Worm (Caenorhabditis elegans) whole organism, L4 larva: ENCODE results near the gene mrck-1.

Experiments
- F10B5.3 ChIP-seq: sonication (generic microtip); optimal IDR thresholded peaks from 2 replicates; lab custom pipeline; 2016; ENCODE audit warnings: mild to moderate bottlenecking, missing genetic modification characterization, missing compliant biosample characterization
- T26A8.4 ChIP-seq: fragments of 200-800 bp; sonication (Bioruptor generic); IDR thresholded peaks from 2 replicates; pipeline ENCODE4 v1.3.6; 2022; ENCODE audit warnings: missing genetic modification characterization, missing compliant biosample characterization
- aha-1 ChIP-seq: fragments of 150-350 bp; peaks from one replicate; lab custom pipeline; 2014; ENCODE audit warnings: missing biosample characterization, missing genetic modification characterization
- ama-1 ChIP-seq: fragments of 150-350 bp; optimal IDR thresholded peaks from 2 replicates; lab custom pipeline; 2014; ENCODE audit warnings: inconsistent platforms, mixed read lengths
- ceh-20 ChIP-seq: fragments of 200-800 bp; sonication (Bioruptor generic); IDR thresholded peaks from 2 replicates; pipeline ENCODE4 v1.3.6; 2022; ENCODE audit warnings: missing genetic modification reagents, missing genetic modification characterization, missing compliant biosample characterization
- ces-1 ChIP-seq: fragments of 150-350 bp; sonication (generic microtip); optimal IDR thresholded peaks from 4 replicates; lab custom pipeline; 2014; ENCODE audit warnings: missing biosample characterization, missing genetic modification reagents, missing genetic modification characterization
- cey-2 ChIP-seq: sonication (generic microtip); optimal IDR thresholded peaks from 3 replicates; lab custom pipeline; 2017; ENCODE audit warnings: missing genetic modification characterization, mild to moderate bottlenecking, missing compliant biosample characterization, antibody characterized with exemption, borderline replicate concordance; ENCODE audit not compliant: insufficient read depth
- ctbp-1 ChIP-seq: fragments of 200-800 bp; sonication (Bioruptor generic); IDR thresholded peaks from 2 replicates; pipeline ENCODE4 v1.3.6; 2022; ENCODE audit warnings: missing genetic modification reagents, missing genetic modification characterization, missing compliant biosample characterization
- daf-16 ChIP-seq, 3 experiments: sonication (generic microtip); optimal IDR thresholded peaks; 2 replicates each; lab custom pipeline; 2016 to 2017; ENCODE audit warnings: missing genetic modification characterization in 3 of 3, missing genetic modification reagents in 3 of 3, mild to moderate bottlenecking in 2 of 3, missing compliant biosample characterization in 2 of 3, missing biosample characterization in 1 of 3, moderate library complexity in 1 of 3
- daf-19 ChIP-seq: fragments of 200-800 bp; sonication (Bioruptor generic); conservative IDR thresholded peaks from 2 replicates; pipeline ENCODE4 v1.3.6; 2022; ENCODE audit warnings: missing genetic modification characterization, missing compliant biosample characterization
- dmd-6 ChIP-seq: fragments of 200-800 bp; sonication (Bioruptor generic); IDR thresholded peaks from 2 replicates; pipeline ENCODE4 v1.3.6; 2022; ENCODE audit warnings: missing genetic modification reagents, missing genetic modification characterization, missing compliant biosample characterization
- dpl-1 ChIP-seq: fragments of 150-350 bp; optimal IDR thresholded peaks from 2 replicates; lab custom pipeline; 2014; ENCODE audit warnings: missing biosample characterization, missing genetic modification reagents, missing genetic modification characterization
- dve-1 ChIP-seq: sonication (generic microtip); optimal IDR thresholded peaks from 2 replicates; lab custom pipeline; 2017; ENCODE audit warnings: antibody characterized with exemption, mild to moderate bottlenecking, missing genetic modification characterization, missing compliant biosample characterization; ENCODE audit not compliant: insufficient read depth
- fos-1 ChIP-seq: fragments of 150-350 bp; optimal IDR thresholded peaks from 2 replicates; lab custom pipeline; 2014; ENCODE audit warnings: missing biosample characterization, missing genetic modification characterization
- hlh-11 ChIP-seq: fragments of 200-800 bp; sonication (Bioruptor generic); optimal IDR thresholded peaks from 2 replicates; lab custom pipeline; 2018; ENCODE audit warnings: mild to moderate bottlenecking, missing genetic modification characterization, missing compliant biosample characterization
- hlh-30 ChIP-seq: sonication (generic microtip); optimal IDR thresholded peaks from 2 replicates; lab custom pipeline; 2017; ENCODE audit warnings: antibody characterized with exemption, mild to moderate bottlenecking, missing genetic modification characterization, missing compliant biosample characterization; ENCODE audit not compliant: insufficient read depth
- hmg-1.1 ChIP-seq: fragments of 200-800 bp; sonication (Bioruptor generic); IDR thresholded peaks from 2 replicates; pipeline ENCODE4 v1.3.6; 2022; ENCODE audit warnings: missing genetic modification reagents, missing genetic modification characterization, missing compliant biosample characterization
- jun-1 ChIP-seq: fragments of 150-350 bp; optimal IDR thresholded peaks from 2 replicates; lab custom pipeline; 2014; ENCODE audit warnings: missing biosample characterization, missing genetic modification reagents, missing genetic modification characterization
- lin-1 ChIP-seq: fragments of 200-800 bp; sonication (Bioruptor generic); IDR thresholded peaks from 2 replicates; pipeline ENCODE4 v1.3.6; 2022; ENCODE audit warnings: missing genetic modification reagents, missing genetic modification characterization, missing compliant biosample characterization
- lin-13 ChIP-seq: fragments of 150-350 bp; optimal IDR thresholded peaks from 2 replicates; lab custom pipeline; 2014; ENCODE audit warnings: missing biosample characterization, missing genetic modification reagents, missing genetic modification characterization
- lir-3 ChIP-seq: sonication (generic microtip); optimal IDR thresholded peaks from 2 replicates; lab custom pipeline; 2016; ENCODE audit warnings: mild to moderate bottlenecking, missing genetic modification characterization, missing compliant biosample characterization
- lsy-2 ChIP-seq, 2 experiments: fragments of 150-350 bp in 1 of 2; sonication (generic microtip) in 1 of 2; optimal IDR thresholded peaks; 2 replicates each; lab custom pipeline; 2014 to 2017; ENCODE audit warnings: missing biosample characterization in 2 of 2, missing genetic modification characterization in 2 of 2
- madf-5 ChIP-seq, 2 experiments: fragments of 200-800 bp; sonication (Bioruptor generic); IDR thresholded peaks; 2 replicates each; pipeline ENCODE4 v1.3.6; 2022; ENCODE audit warnings: missing compliant biosample characterization in 2 of 2, missing genetic modification characterization in 2 of 2
- mdl-1 ChIP-seq, 2 experiments: fragments of 150-350 bp in 1 of 2; sonication (generic microtip) in 1 of 2; optimal IDR thresholded peaks; 2 replicates each; lab custom pipeline; 2014 to 2017; ENCODE audit warnings: missing biosample characterization in 2 of 2, missing genetic modification characterization in 2 of 2
- mep-1 ChIP-seq: fragments of 150-350 bp; sonication (generic microtip); optimal IDR thresholded peaks from 3 replicates; lab custom pipeline; 2014; ENCODE audit warnings: missing biosample characterization, missing genetic modification characterization
- mes-2 ChIP-seq: sonication (generic microtip); optimal IDR thresholded peaks from 2 replicates; lab custom pipeline; 2016; ENCODE audit warnings: missing genotype, mild to moderate bottlenecking, missing genetic modification characterization, missing compliant biosample characterization; ENCODE audit not compliant: poor library complexity, severe bottlenecking
- nhr-10 ChIP-seq: fragments of 150-350 bp; optimal IDR thresholded peaks from 2 replicates; lab custom pipeline; 2014; ENCODE audit warnings: missing biosample characterization, missing genetic modification characterization
- nhr-102 ChIP-seq: sonication (generic microtip); optimal IDR thresholded peaks from 2 replicates; lab custom pipeline; 2016; ENCODE audit warnings: mild to moderate bottlenecking, missing genetic modification characterization, moderate library complexity, missing compliant biosample characterization
- nhr-11 ChIP-seq: fragments of 150-350 bp; optimal IDR thresholded peaks from 2 replicates; lab custom pipeline; 2014; ENCODE audit warnings: missing biosample characterization, missing genetic modification characterization
- nhr-28 ChIP-seq: fragments of 150-350 bp; optimal IDR thresholded peaks from 2 replicates; lab custom pipeline; 2014; ENCODE audit warnings: missing biosample characterization, missing genetic modification characterization
- nhr-48 ChIP-seq: sonication (generic microtip); optimal IDR thresholded peaks from 2 replicates; lab custom pipeline; 2016; ENCODE audit warnings: mild to moderate bottlenecking, missing genetic modification characterization, missing compliant biosample characterization
- nhr-6 ChIP-seq: fragments of 150-350 bp; optimal IDR thresholded peaks from 2 replicates; lab custom pipeline; 2014; ENCODE audit warnings: missing biosample characterization, missing genetic modification characterization
- nhr-77 ChIP-seq: fragments of 150-350 bp; optimal IDR thresholded peaks from 2 replicates; lab custom pipeline; 2014; ENCODE audit warnings: missing biosample characterization, missing genetic modification characterization
- php-3 ChIP-seq: fragments of 200-800 bp; sonication (Bioruptor generic); IDR thresholded peaks from 2 replicates; pipeline ENCODE4 v1.3.6; 2022; ENCODE audit warnings: missing genetic modification reagents, missing genetic modification characterization, missing compliant biosample characterization
- pqm-1 ChIP-seq: sonication (generic microtip); optimal IDR thresholded peaks from 2 replicates; lab custom pipeline; 2017; ENCODE audit warnings: missing biosample characterization, missing genetic modification characterization
- rbr-2 ChIP-seq: sonication (generic microtip); optimal IDR thresholded peaks from 2 replicates; lab custom pipeline; 2016; ENCODE audit warnings: missing genotype, missing genetic modification characterization, missing compliant biosample characterization
- saeg-2 ChIP-seq: fragments of 200-800 bp; sonication (Bioruptor generic); IDR thresholded peaks from 2 replicates; pipeline ENCODE4 v1.3.6; 2022; ENCODE audit warnings: missing genetic modification reagents, missing genetic modification characterization, missing compliant biosample characterization
- tra-1 ChIP-seq: fragments of 200-800 bp; sonication (Bioruptor generic); IDR thresholded peaks from 2 replicates; pipeline ENCODE4 v1.3.6; 2022; ENCODE audit warnings: missing genetic modification reagents, missing genetic modification characterization, missing compliant biosample characterization
- unc-62 ChIP-seq, 3 experiments: fragments of 150-350 bp in 1 of 3; sonication (generic microtip); optimal IDR thresholded peaks in 2 of 3; peaks in 1 of 3; 1 replicate in 1 of 3; 2 replicates in 2 of 3; lab custom pipeline; 2014 to 2017; ENCODE audit warnings: missing biosample characterization in 3 of 3, missing genetic modification characterization in 3 of 3, missing genetic modification reagents in 3 of 3, missing genotype in 1 of 3
- vab-7 ChIP-seq: fragments of 200-800 bp; sonication (Bioruptor generic); IDR thresholded peaks from 2 replicates; pipeline ENCODE4 v1.3.6; 2022; ENCODE audit warnings: missing genetic modification reagents, missing genetic modification characterization, missing compliant biosample characterization
- zfp-2 ChIP-seq: sonication (generic microtip); optimal IDR thresholded peaks from 2 replicates; lab custom pipeline; 2016; ENCODE audit warnings: mild to moderate bottlenecking, missing genetic modification characterization, missing compliant biosample characterization
- zfp-3 ChIP-seq: fragments of 200-800 bp; sonication (Bioruptor generic); conservative IDR thresholded peaks from 2 replicates; pipeline ENCODE4 v1.3.6; 2022; ENCODE audit warnings: missing genetic modification reagents, missing genetic modification characterization, missing compliant biosample characterization

Gene mrck-1

DNA sequence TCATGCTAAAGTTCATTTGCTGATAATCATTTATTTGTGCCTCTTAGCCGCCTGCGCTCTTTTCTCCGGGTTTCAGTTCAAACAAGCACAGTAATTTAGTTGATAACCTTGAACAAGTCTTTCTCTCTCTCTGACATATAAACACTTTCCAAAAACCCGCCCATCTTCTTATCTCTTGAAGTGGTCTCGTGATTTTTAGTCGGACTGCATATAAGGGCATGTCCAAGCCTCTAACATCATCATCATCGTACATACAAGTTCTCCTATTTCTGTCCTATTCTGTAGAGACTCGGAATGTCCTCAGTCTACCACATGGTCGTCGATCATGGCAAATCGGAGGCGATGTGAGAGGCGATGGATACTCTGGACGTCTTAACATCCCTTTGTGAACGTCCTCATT, 9.1 kb upstream of the mrck-1 start, which contains the start of gene F31F7.1 (continued):
- TF ChIP-seq F10B5.3 (tag; lab: Kevin White, UChicago) (no peak), nhr-48 (tag; lab: Kevin White, UChicago) (peak; percentile 87), dpl-1 (GFP tag; lab: Kevin White, UChicago) (no peak), hlh-11 (peak; percentile 93), saeg-2 (GFP tag; lab: Robert Waterston, UW) (no peak), daf-16 (GFP tag; optimal IDR thresholded peaks at IDR 0.05; lab: Kevin White, UChicago) (peak in 1 of 2 experiments; percentile 48), daf-16 (tag; optimal IDR thresholded peaks at IDR 0.05; lab: Kevin White, UChicago) (peak; percentile 98), nhr-6 (no peak), tra-1 (GFP tag; lab: Robert Waterston, UW) (peak; percentile 45; the same call in 1 of the 2 replicates), nhr-10 (tag; lab: Kevin White, UChicago) (peak; percentile 92), ces-1 (GFP tag; lab: Kevin White, UChicago) (no peak), nhr-102 (tag; lab: Kevin White, UChicago) (peak; percentile 56), dmd-6 (GFP tag; lab: Robert Waterston, UW) (peak; percentile 94), madf-5 (GFP tag; IDR thresholded peaks at IDR 0.05; lab: Robert Waterston, UW) (no peak), mdl-1 (tag; optimal IDR thresholded peaks at IDR 0.05; lab: Kevin White, UChicago) (peak in 1 of 2 experiments; percentile 82), ama-1 (lab: Kevin White, UChicago) (peak; percentile 95), vab-7 (no peak)

- TF ChIP-seq mdl-1 (tag; optimal IDR thresholded peaks at IDR 0.05; lab: Kevin White, UChicago): peak in 1 of 2 experiments; percentile 74
- peak; percentile 89 for TF ChIP-seq dve-1
- TF ChIP-seq ama-1 (lab: Kevin White, UChicago): peak; percentile 19
- no peak for TF ChIP-seq rbr-2 (tag; lab: Kevin White, UChicago)
- TF ChIP-seq unc-62 (GFP tag; optimal IDR thresholded peaks at IDR 0.05 in 1 of 2; lab: Kevin White, UChicago): peak in 1 of 2 experiments; percentile 94
- TF ChIP-seq unc-62 (tag; optimal IDR thresholded peaks at IDR 0.05; lab: Kevin White, UChicago): no peak
- no peak for TF ChIP-seq hmg-1.1
- no peak for TF ChIP-seq lir-3 (tag; lab: Kevin White, UChicago)
- no peak for TF ChIP-seq daf-19 (GFP tag; lab: Robert Waterston, UW)
- peak; percentile 68; the same call in 1 of the 2 replicates for TF ChIP-seq saeg-2 (GFP tag; lab: Robert Waterston, UW)
- peak; percentile 91 for TF ChIP-seq nhr-28 (tag; lab: Kevin White, UChicago)
- peak; percentile 43 for TF ChIP-seq cey-2 (tag; lab: Kevin White, UChicago)
- peak; percentile 70 for TF ChIP-seq hlh-30 (tag; lab: Kevin White, UChicago)
- peak; percentile 65; the same call in 1 of the 2 replicates for TF ChIP-seq tra-1 (GFP tag; lab: Robert Waterston, UW)
- peak; percentile 12 for TF ChIP-seq jun-1 (tag; lab: Kevin White, UChicago)
- no peak for TF ChIP-seq zfp-2 (tag; lab: Kevin White, UChicago)
- no peak for TF ChIP-seq nhr-11 (tag; lab: Kevin White, UChicago)
- TF ChIP-seq pqm-1 (tag; lab: Kevin White, UChicago): peak; percentile 93
- TF ChIP-seq daf-16 (GFP tag; optimal IDR thresholded peaks at IDR 0.05; lab: Kevin White, UChicago): no peak
- peak; percentile 86 for TF ChIP-seq daf-16 (tag; optimal IDR thresholded peaks at IDR 0.05; lab: Kevin White, UChicago)
- TF ChIP-seq zfp-3: 0 out of 2 replicates have a peak, but pooled peaks have one; percentile 32
- TF ChIP-seq dmd-6 (GFP tag; lab: Robert Waterston, UW): peak; percentile 93
- TF ChIP-seq lin-13 (GFP tag; lab: Kevin White, UChicago): peak; percentile 24
- peak; percentile 75 for TF ChIP-seq nhr-48 (tag; lab: Kevin White, UChicago)
- peak; percentile 81 for TF ChIP-seq nhr-77
- peak; percentile 62; the same call in 1 of the 2 replicates for TF ChIP-seq lin-1 (GFP tag; lab: Robert Waterston, UW)
- peak; percentile 85 for TF ChIP-seq php-3 (GFP tag; lab: Robert Waterston, UW)
- peak; percentile 8 for TF ChIP-seq mep-1 (tag; lab: Kevin White, UChicago)
- peak in 1 of 2 experiments; percentile 56 for TF ChIP-seq lsy-2 (tag; optimal IDR thresholded peaks at IDR 0.05; lab: Kevin White, UChicago)
- TF ChIP-seq ces-1 (GFP tag; lab: Kevin White, UChicago): no peak
- TF ChIP-seq mes-2 (tag; lab: Kevin White, UChicago): peak; percentile 4
- TF ChIP-seq aha-1 (tag; lab: Kevin White, UChicago): peak; percentile 13
- no peak for TF ChIP-seq vab-7
- peak; percentile 93 for TF ChIP-seq hlh-11
- TF ChIP-seq ceh-20 (GFP tag; lab: Robert Waterston, UW): no peak
- TF ChIP-seq ctbp-1: no peak
- TF ChIP-seq fos-1 (tag; lab: Kevin White, UChicago): peak; percentile 56
- TF ChIP-seq T26A8.4: no peak
- TF ChIP-seq nhr-102 (tag; lab: Kevin White, UChicago): peak; percentile 6
- TF ChIP-seq, all 104 proteins: peak for 26
These were observed 8.1 kb upstream of the mrck-1 start for ce11 chrV:6275209-6275608.
